Worm (Caenorhabditis elegans) whole organism, young adult: Measurements from ENCODE around the gene B0034.4.

Experiments
- F23B12.7 ChIP-seq: sonication (generic microtip); optimal IDR thresholded peaks from 2 replicates; lab custom pipeline; 2017; ENCODE audit warnings: missing genetic modification characterization, mild to moderate bottlenecking, missing compliant biosample characterization, antibody characterized with exemption, moderate library complexity; ENCODE audit not compliant: insufficient read depth
- Y95B8A.8 ChIP-seq: fragments of 200-800 bp; sonication (Bioruptor generic); IDR thresholded peaks from 2 replicates; pipeline ENCODE4 v1.3.6; 2022; ENCODE audit warnings: missing genetic modification reagents, missing genetic modification characterization, missing compliant biosample characterization
- ama-1 ChIP-seq, 3 experiments: fragments of 150-350 bp in 1 of 3; sonication (generic microtip) in 2 of 3; optimal IDR thresholded peaks; 2 replicates each; lab custom pipeline; 2014 to 2018; ENCODE audit warnings: missing biosample characterization in 2 of 3, missing genetic modification characterization in 2 of 3, missing genetic modification reagents in 2 of 3
- attf-3 ChIP-seq: fragments of 200-800 bp; sonication (Bioruptor generic); conservative IDR thresholded peaks from 2 replicates; pipeline ENCODE4 v1.3.6; 2022; ENCODE audit warnings: missing genetic modification reagents, missing genetic modification characterization, missing compliant biosample characterization
- cebp-1 ChIP-seq, 2 experiments: fragments of 200-800 bp in 1 of 2; sonication (Bioruptor generic) in 1 of 2; sonication (generic microtip) in 1 of 2; IDR thresholded peaks in 1 of 2; optimal IDR thresholded peaks in 1 of 2; 2 replicates each; pipeline versions ENCODE4 v1.3.6 to Lab custom; 2017 to 2022; ENCODE audit warnings: missing compliant biosample characterization in 2 of 2, missing genetic modification characterization in 2 of 2, mild to moderate bottlenecking in 1 of 2, missing genetic modification reagents in 1 of 2, moderate library complexity in 1 of 2
- ceh-100 ChIP-seq: fragments of 200-800 bp; sonication (Bioruptor generic); IDR thresholded peaks from 2 replicates; pipeline ENCODE4 v1.3.6; 2022; ENCODE audit warnings: missing genetic modification reagents, missing genetic modification characterization, missing compliant biosample characterization
- nfya-1 ChIP-seq: sonication (generic microtip); optimal IDR thresholded peaks from 2 replicates; lab custom pipeline; 2017; ENCODE audit warnings: antibody characterized with exemption, missing compliant biosample characterization, missing genetic modification characterization, borderline replicate concordance; ENCODE audit not compliant: insufficient read depth
- snpc-4 ChIP-seq, 5 experiments: fragments of 150-350 bp in 1 of 5; sonication (generic microtip) in 4 of 5; optimal IDR thresholded peaks; 2 replicates each; lab custom pipeline; 2014 to 2018; ENCODE audit warnings: missing genetic modification characterization in 5 of 5, missing biosample characterization in 3 of 5, antibody characterized with exemption in 2 of 5, mild to moderate bottlenecking in 2 of 5, missing compliant biosample characterization in 2 of 5, missing genotype in 2 of 5, moderate library complexity in 2 of 5, missing genetic modification reagents in 1 of 5

B0034.4 gene

DNA sequence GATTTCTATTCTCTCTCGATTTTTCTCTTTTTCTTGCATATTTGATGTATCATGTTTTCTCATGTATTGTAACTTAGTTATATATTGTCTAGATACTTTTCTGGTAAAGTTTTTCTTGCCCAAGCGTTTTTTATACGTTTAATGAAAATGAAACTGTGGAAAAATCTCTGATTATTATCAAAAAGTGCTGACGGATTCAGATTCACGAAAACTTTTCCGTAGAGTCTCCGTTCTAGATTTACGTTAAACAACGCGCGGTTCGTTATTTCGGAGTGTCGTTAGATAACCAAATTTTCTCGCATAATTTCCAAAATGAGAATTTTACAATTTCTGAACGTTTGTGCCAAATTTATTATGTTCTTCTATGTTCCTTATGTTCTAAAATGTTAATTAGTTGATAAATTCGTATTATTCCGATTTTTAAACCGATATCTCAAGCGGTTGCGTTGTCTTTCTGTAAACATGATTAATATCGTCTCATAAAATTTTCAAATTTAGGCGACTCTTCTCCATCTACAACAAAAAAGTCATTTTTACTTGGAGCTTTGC, 51.1 kb downstream of the B0034.4 start, which contains the start of gene ptp-2:
Gene ptp-2 (plus strand): TSS at position 499 of the 549 bp plus-strand sequence.
- TF ChIP-seq snpc-4 (GFP tag; optimal IDR thresholded peaks at IDR 0.05; lab: Kevin White, UChicago) (no peak), snpc-4 (tag; optimal IDR thresholded peaks at IDR 0.05; lab: Kevin White, UChicago) (peak in 1 of 4 experiments; percentile 0), cebp-1 (GFP tag; IDR thresholded peaks at IDR 0.05; lab: Robert Waterston, UW) (no peak), cebp-1 (tag; optimal IDR thresholded peaks at IDR 0.05; lab: Kevin White, UChicago) (peak; percentile 17), ama-1 (optimal IDR thresholded peaks at IDR 0.05; lab: Kevin White, UChicago) (no peak), ama-1 (GFP tag; optimal IDR thresholded peaks at IDR 0.05; lab: Kevin White, UChicago) (peak in 1 of 2 experiments; percentile 19), nfya-1 (tag; lab: Kevin White, UChicago) (no peak), F23B12.7 (tag; lab: Kevin White, UChicago) (peak; percentile 42), Y95B8A.8 (GFP tag; lab: Robert Waterston, UW) (no peak), ceh-100 (GFP tag; lab: Robert Waterston, UW) (peak; percentile 75), attf-3 (peak; percentile 95)
